Worm (Caenorhabditis elegans): Measurements from ENCODE around the gene tbcc-1.

DNA sequence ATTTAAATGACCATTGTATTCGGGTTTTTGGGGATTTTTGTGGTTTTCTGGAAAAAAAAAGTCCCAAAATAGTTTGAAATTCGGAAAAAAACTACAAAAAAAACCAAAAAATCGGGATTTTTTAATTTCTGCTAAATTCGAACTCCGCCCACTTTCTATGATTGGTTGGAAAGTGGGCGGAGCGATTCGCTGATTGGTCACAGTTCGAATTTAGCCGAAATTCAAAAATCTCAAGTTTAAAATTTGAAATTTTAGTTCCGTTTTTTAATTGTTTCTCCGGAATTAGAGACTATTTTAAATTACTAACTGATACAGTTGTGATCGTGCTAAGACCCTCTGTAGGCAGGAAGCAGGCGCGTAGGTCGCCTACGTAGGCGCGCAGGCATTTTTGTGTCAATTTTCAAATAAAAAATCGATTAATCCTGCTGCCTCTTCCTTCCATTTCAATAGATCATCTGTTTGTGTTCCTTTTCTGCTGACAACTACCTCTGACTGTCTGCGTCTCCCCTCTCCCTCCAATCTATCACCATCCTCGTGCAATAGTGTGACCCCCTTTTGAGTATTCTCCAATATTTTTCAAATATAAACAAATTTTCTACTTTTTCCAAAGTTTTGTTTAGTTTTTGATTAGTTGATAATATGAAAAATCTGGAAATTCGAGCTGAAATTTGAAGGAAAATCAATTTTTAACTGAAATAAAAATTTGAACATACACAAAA is 28.1 kb downstream of the tbcc-1 start:
- TF ChIP-seq nhr-12 (tag; optimal IDR thresholded peaks at IDR 0.05) (no peak), mdl-1 (tag; optimal IDR thresholded peaks at IDR 0.05) (no peak), ztf-4 (tag; optimal IDR thresholded peaks at IDR 0.05) (no peak), lin-15B (tag; optimal IDR thresholded peaks at IDR 0.05) (no peak), tlp-1 (tag; optimal IDR thresholded peaks at IDR 0.05) (no peak), nhr-28 (tag; optimal IDR thresholded peaks at IDR 0.05) (no peak), nhr-237 (tag; optimal IDR thresholded peaks at IDR 0.05) (no peak), nhr-76 (tag; optimal IDR thresholded peaks at IDR 0.05) (no peak), elt-2 (tag; optimal IDR thresholded peaks at IDR 0.05) (no peak), nhr-47 (tag; optimal IDR thresholded peaks at IDR 0.05) (no peak), elt-3 (tag; optimal IDR thresholded peaks at IDR 0.05) (no peak), ztf-11 (tag; optimal IDR thresholded peaks at IDR 0.05) (no peak), snpc-4 (tag; optimal IDR thresholded peaks at IDR 0.05) (no peak), rnt-1 (tag; optimal IDR thresholded peaks at IDR 0.05) (no peak)

All from whole organism, L1 larva.